Worm (Caenorhabditis elegans) whole organism, L3 larva: ENCODE data around the gene twk-4.

Source experiments
- egl-27 ChIP-seq: sonication (generic microtip); optimal IDR thresholded peaks from 4 replicates; lab custom pipeline; 2017; ENCODE audit warnings: missing biosample characterization, missing genetic modification reagents, missing genetic modification characterization
- elt-2 ChIP-seq: sonication (generic microtip); optimal IDR thresholded peaks from 2 replicates; lab custom pipeline; 2016; ENCODE audit warnings: missing genetic modification reagents, mild to moderate bottlenecking, missing genetic modification characterization, missing compliant biosample characterization
- fos-1 ChIP-seq: fragments of 150-350 bp; optimal IDR thresholded peaks from 2 replicates; lab custom pipeline; 2014; ENCODE audit warnings: missing biosample characterization, missing genetic modification characterization
- jun-1 ChIP-seq: fragments of 150-350 bp; optimal IDR thresholded peaks from 2 replicates; lab custom pipeline; 2014; ENCODE audit warnings: missing biosample characterization, missing genetic modification reagents, missing genetic modification characterization
- pha-4 ChIP-seq: fragments of 150-350 bp; optimal IDR thresholded peaks from 2 replicates; lab custom pipeline; 2014; ENCODE audit warnings: missing biosample characterization, missing genetic modification reagents, missing genetic modification characterization

- no peak for TF ChIP-seq fos-1 (tag; lab: Kevin White, UChicago)
- no peak for TF ChIP-seq egl-27 (tag; lab: Kevin White, UChicago)
- peak; percentile 63 for TF ChIP-seq elt-2 (tag; lab: Kevin White, UChicago)
- no peak for TF ChIP-seq pha-4
- no peak for TF ChIP-seq jun-1 (tag; lab: Kevin White, UChicago)
Measured at ce11 chrII:9160197-9160806, 33.8 kb downstream of the twk-4 start.
